Worm (Caenorhabditis elegans) whole organism, late embryonic: ENCODE data around the gene mod-1.

Experiments
- ceh-30 ChIP-seq: fragments of 150-350 bp; optimal IDR thresholded peaks from 2 replicates; lab custom pipeline; 2014; ENCODE audit warnings: missing biosample characterization, missing genetic modification characterization
- dmd-4 ChIP-seq: sonication (generic microtip); optimal IDR thresholded peaks from 2 replicates; lab custom pipeline; 2016; ENCODE audit warnings: borderline replicate concordance, missing genetic modification characterization, missing compliant biosample characterization
- fkh-10 ChIP-seq: fragments of 150-350 bp; optimal IDR thresholded peaks from 2 replicates; lab custom pipeline; 2014; ENCODE audit warnings: missing biosample characterization, missing genetic modification reagents, missing genetic modification characterization
- fkh-6 ChIP-seq: sonication (generic microtip); optimal IDR thresholded peaks from 2 replicates; lab custom pipeline; 2016; ENCODE audit warnings: missing genetic modification characterization, missing compliant biosample characterization
- hlh-30 ChIP-seq: sonication (generic microtip); optimal IDR thresholded peaks from 2 replicates; lab custom pipeline; 2017; ENCODE audit warnings: antibody characterized with exemption, missing genetic modification characterization, missing compliant biosample characterization; ENCODE audit not compliant: insufficient read depth
- pha-2 ChIP-seq: sonication (generic microtip); optimal IDR thresholded peaks from 2 replicates; lab custom pipeline; 2017; ENCODE audit warnings: mild to moderate bottlenecking, missing genetic modification characterization, missing compliant biosample characterization
- sdc-2 ChIP-seq: sonication (generic microtip); optimal IDR thresholded peaks from 2 replicates; lab custom pipeline; 2016; ENCODE audit warnings: missing genotype, missing genetic modification characterization, missing compliant biosample characterization
- tbx-7 ChIP-seq: sonication (generic microtip); optimal IDR thresholded peaks from 2 replicates; lab custom pipeline; 2016; ENCODE audit warnings: missing genotype, missing genetic modification characterization, missing compliant biosample characterization
- unc-55 ChIP-seq: sonication (generic microtip); optimal IDR thresholded peaks from 2 replicates; lab custom pipeline; 2017; ENCODE audit warnings: missing biosample characterization, missing genetic modification reagents, missing genetic modification characterization

DNA sequence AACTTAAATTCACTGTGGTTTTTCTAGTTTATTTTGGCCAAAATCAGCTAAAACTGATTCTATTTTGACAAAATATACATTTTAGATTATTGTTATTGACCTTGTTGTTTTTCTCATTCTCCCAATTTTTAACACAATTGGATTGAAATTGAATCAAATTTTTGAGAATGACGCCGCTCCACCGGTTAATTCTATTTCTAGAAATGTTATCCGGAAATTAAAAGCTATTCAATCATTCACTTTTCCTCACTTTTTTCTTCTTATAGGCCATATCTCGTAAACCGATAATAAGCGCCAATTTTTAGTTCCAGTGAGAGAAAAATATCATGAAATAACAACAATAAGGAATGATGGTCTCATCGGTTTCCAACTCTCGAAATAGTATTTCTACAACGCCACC is 11.1 kb downstream of the mod-1 start, which contains the start of gene frpr-12:
- TF ChIP-seq pha-2 (tag; lab: Kevin White, UChicago) (no peak), unc-55 (no peak), hlh-30 (tag; lab: Kevin White, UChicago) (no peak), fkh-10 (GFP tag; lab: Kevin White, UChicago) (no peak), tbx-7 (tag; lab: Kevin White, UChicago) (no peak), dmd-4 (tag; lab: Kevin White, UChicago) (no peak), sdc-2 (tag; lab: Kevin White, UChicago) (no peak), fkh-6 (no peak), ceh-30 (tag; lab: Kevin White, UChicago) (no peak)
